Fruit fly (Drosophila melanogaster) whole organism, embryonic: ENCODE measurements around the gene CG13917.
A peak's percentile ranks its signal among the peaks of the same experiment; 100 is the strongest.

Experiments
- Adf1 ChIP-seq: fragments of 200-800 bp; sonication (Bioruptor generic); IDR thresholded peaks from 2 replicates; pipeline ENCODE4 v1.3.6; 2022; ENCODE audit warnings: missing biosample characterization, missing genetic modification characterization
- BEAF-32 ChIP-seq: fragments of 200-800 bp; sonication (Bioruptor generic); optimal IDR thresholded peaks from 3 replicates; lab custom pipeline; 2017; ENCODE audit warnings: missing biosample characterization, missing genetic modification characterization, mild to moderate bottlenecking, moderate library complexity, missing genetic modification reagents
- Blimp-1 ChIP-seq: fragments of 200-800 bp; sonication (Bioruptor generic); optimal IDR thresholded peaks from 3 replicates; lab custom pipeline; 2018; ENCODE audit warnings: missing biosample characterization, missing genetic modification characterization, mild to moderate bottlenecking, moderate library complexity, missing genetic modification reagents
- CG10209 ChIP-seq: fragments of 200-800 bp; sonication (Bioruptor generic); optimal IDR thresholded peaks from 3 replicates; lab custom pipeline; 2017; ENCODE audit warnings: missing biosample characterization, mild to moderate bottlenecking, missing genetic modification characterization, missing genetic modification reagents
- CG13624 ChIP-seq: fragments of 200-800 bp; sonication (Bioruptor generic); optimal IDR thresholded peaks from 2 replicates; lab custom pipeline; 2016; ENCODE audit warnings: missing biosample characterization, missing genetic modification characterization
- CG13894 ChIP-seq: fragments of 200-800 bp; sonication (Bioruptor generic); optimal IDR thresholded peaks from 3 replicates; lab custom pipeline; 2018; ENCODE audit warnings: missing biosample characterization, mild to moderate bottlenecking, missing genetic modification characterization, moderate library complexity
- CG14860 ChIP-seq: fragments of 200-800 bp; sonication (Bioruptor generic); IDR thresholded peaks from 3 replicates; pipeline ENCODE4 v1.3.6; 2022; ENCODE audit warnings: missing biosample characterization, missing genetic modification characterization; ENCODE audit not compliant: partially characterized antibody
- CG15073 ChIP-seq: fragments of 200-800 bp; sonication (Bioruptor generic); optimal IDR thresholded peaks from 2 replicates; lab custom pipeline; 2016; ENCODE audit warnings: missing biosample characterization, missing genetic modification characterization
- CG16779 ChIP-seq: fragments of 200-800 bp; sonication (Bioruptor generic); IDR thresholded peaks from 2 replicates; pipeline ENCODE4 v1.3.6; 2022; ENCODE audit warnings: missing biosample characterization, missing genetic modification characterization
- CG17385 ChIP-seq: fragments of 200-800 bp; sonication (Bioruptor generic); optimal IDR thresholded peaks from 3 replicates; lab custom pipeline; 2018; ENCODE audit warnings: missing biosample characterization, mild to moderate bottlenecking, missing genetic modification characterization
- CG2129 ChIP-seq: fragments of 200-800 bp; sonication (Bioruptor generic); IDR thresholded peaks from 2 replicates; pipeline ENCODE4 v1.3.6; 2022; ENCODE audit warnings: missing biosample characterization, missing genetic modification characterization; ENCODE audit not compliant: partially characterized antibody
- CG3726 ChIP-seq: fragments of 200-800 bp; sonication (Bioruptor generic); IDR thresholded peaks from 3 replicates; pipeline ENCODE4, ENCODE4 v1.3.6; 2022; ENCODE audit warnings: missing biosample characterization, missing genetic modification characterization
- CG5245 ChIP-seq: fragments of 200-800 bp; sonication (Bioruptor generic); optimal IDR thresholded peaks from 3 replicates; lab custom pipeline; 2016; ENCODE audit warnings: missing biosample characterization, missing genetic modification characterization
- CG6689 ChIP-seq: fragments of 200-800 bp; sonication (Bioruptor generic); IDR thresholded peaks from 2 replicates; pipeline ENCODE4 v1.3.6; 2022; ENCODE audit warnings: missing biosample characterization, missing genetic modification characterization
- CG7928 ChIP-seq: fragments of 200-800 bp; sonication (Bioruptor generic); optimal IDR thresholded peaks from 2 replicates; lab custom pipeline; 2017; ENCODE audit warnings: missing biosample characterization, mild to moderate bottlenecking, missing genetic modification characterization
- CG8944 ChIP-seq: fragments of 200-800 bp; sonication (Bioruptor generic); optimal IDR thresholded peaks from 3 replicates; lab custom pipeline; 2016; ENCODE audit warnings: missing biosample characterization, missing genetic modification characterization
- Doc2 ChIP-seq: fragments of 200-800 bp; sonication (Bioruptor generic); IDR thresholded peaks from 2 replicates; pipeline ENCODE4 v1.3.6; 2022; ENCODE audit warnings: missing biosample characterization, missing genetic modification characterization
- E2f1 ChIP-seq: fragments of 200-800 bp; sonication (Bioruptor generic); IDR thresholded peaks from 2 replicates; pipeline ENCODE4 v1.3.6; 2022; ENCODE audit warnings: missing biosample characterization, missing genetic modification characterization
- Hand ChIP-seq: fragments of 200-800 bp; sonication (Bioruptor generic); optimal IDR thresholded peaks from 2 replicates; lab custom pipeline; 2017; ENCODE audit warnings: mild to moderate bottlenecking, missing biosample characterization, missing genetic modification reagents, missing genetic modification characterization
- Hmx ChIP-seq: fragments of 200-800 bp; sonication (Bioruptor generic); optimal IDR thresholded peaks from 2 replicates; lab custom pipeline; 2016; ENCODE audit warnings: missing biosample characterization, missing genetic modification characterization
- Hr78 ChIP-seq, 2 experiments: fragments of 200-800 bp in 1 of 2; fragments of >200 bp in 1 of 2; sonication (Bioruptor generic) in 1 of 2; optimal IDR thresholded peaks; 2 replicates each; lab custom pipeline; 2017 to 2019; ENCODE audit warnings: missing biosample characterization in 2 of 2, missing genetic modification characterization in 2 of 2, mild to moderate bottlenecking in 1 of 2, moderate library complexity in 1 of 2
- Med ChIP-seq: fragments of 200-800 bp; sonication (Bioruptor generic); peaks from one replicate; lab custom pipeline; 2016; ENCODE audit warnings: missing biosample characterization, missing genetic modification characterization, mild to moderate bottlenecking, inconsistent platforms, moderate library complexity
- NC2β ChIP-seq: fragments of 200-800 bp; sonication (Bioruptor generic); optimal IDR thresholded peaks from 2 replicates; lab custom pipeline; 2016; ENCODE audit warnings: missing biosample characterization, missing genetic modification characterization
- NfI ChIP-seq: fragments of 200-800 bp; sonication (Bioruptor generic); optimal IDR thresholded peaks from 3 replicates; lab custom pipeline; 2018; ENCODE audit warnings: missing biosample characterization, mild to moderate bottlenecking, missing genetic modification characterization, moderate library complexity
- Optix ChIP-seq: fragments of 200-800 bp; sonication (Bioruptor generic); IDR thresholded peaks from 3 replicates; pipeline ENCODE4 v1.3.6; 2022; ENCODE audit warnings: missing biosample characterization, missing genetic modification characterization
- Pdp1 ChIP-seq, 2 experiments: fragments of 200-800 bp; sonication (Bioruptor generic); optimal IDR thresholded peaks; 3 replicates each; lab custom pipeline; 2016; ENCODE audit warnings: missing biosample characterization in 2 of 2, missing genetic modification characterization in 2 of 2, mild to moderate bottlenecking in 1 of 2, moderate library complexity in 1 of 2
- Ravus ChIP-seq: fragments of 200-800 bp; sonication (Bioruptor generic); IDR thresholded peaks from 2 replicates; pipeline ENCODE4 v1.3.6; 2022; ENCODE audit warnings: missing biosample characterization, missing genetic modification characterization
- Sox100B ChIP-seq: fragments of 200-800 bp; sonication (Bioruptor generic); optimal IDR thresholded peaks from 3 replicates; lab custom pipeline; 2018; ENCODE audit warnings: missing biosample characterization, mild to moderate bottlenecking, missing genetic modification characterization
- Trl ChIP-seq, 3 experiments: fragments of >200 bp in 2 of 3; fragments of 200-800 bp in 1 of 3; sonication (Bioruptor generic) in 1 of 3; optimal IDR thresholded peaks; 2 replicates in 1 of 3; 3 replicates in 2 of 3; lab custom pipeline; 2016 to 2017; ENCODE audit warnings: missing biosample characterization in 1 of 3, missing genetic modification characterization in 1 of 3
- ase ChIP-seq: fragments of 200-800 bp; sonication (Bioruptor generic); IDR thresholded peaks from 3 replicates; pipeline ENCODE4 v1.3.6; 2022; ENCODE audit warnings: missing biosample characterization, missing genetic modification characterization
- bbx ChIP-seq: fragments of 200-800 bp; sonication (Bioruptor generic); IDR thresholded peaks from 2 replicates; pipeline ENCODE4 v1.3.6; 2022; ENCODE audit warnings: missing biosample characterization, missing genetic modification characterization; ENCODE audit not compliant: partially characterized antibody
- bowl ChIP-seq: fragments of 200-800 bp; sonication (Bioruptor generic); IDR thresholded peaks from 2 replicates; pipeline ENCODE4 v1.3.6; 2022; ENCODE audit warnings: missing biosample characterization, missing genetic modification characterization
- br ChIP-seq: fragments of >200 bp; optimal IDR thresholded peaks from 2 replicates; lab custom pipeline; 2017
- chif ChIP-seq, 2 experiments: fragments of 200-800 bp; sonication (Bioruptor generic); optimal IDR thresholded peaks; 3 replicates each; lab custom pipeline; 2016; ENCODE audit warnings: missing biosample characterization in 2 of 2, missing genetic modification characterization in 2 of 2
- crc ChIP-seq: fragments of 200-800 bp; sonication (Bioruptor generic); optimal IDR thresholded peaks from 2 replicates; lab custom pipeline; 2016; ENCODE audit warnings: missing biosample characterization, missing genetic modification characterization
- crp ChIP-seq, 2 experiments: fragments of 200-800 bp; sonication (Bioruptor generic); optimal IDR thresholded peaks; 2 replicates in 1 of 2; 3 replicates in 1 of 2; lab custom pipeline; 2017; ENCODE audit warnings: missing biosample characterization in 2 of 2, missing genetic modification characterization in 2 of 2, mild to moderate bottlenecking in 1 of 2, moderate library complexity in 1 of 2
- dpn ChIP-seq, 2 experiments: fragments of 200-800 bp; sonication (Bioruptor generic); optimal IDR thresholded peaks; 3 replicates each; lab custom pipeline; 2016; ENCODE audit warnings: missing biosample characterization in 2 of 2, missing genetic modification characterization in 2 of 2
- dysf ChIP-seq: fragments of 200-800 bp; sonication (Bioruptor generic); IDR thresholded peaks from 3 replicates; pipeline ENCODE4 v1.3.6; 2022; ENCODE audit warnings: missing biosample characterization, missing genetic modification characterization
- fu2 ChIP-seq: fragments of 200-800 bp; sonication (Bioruptor generic); optimal IDR thresholded peaks from 2 replicates; lab custom pipeline; 2016; ENCODE audit warnings: missing biosample characterization, missing genetic modification characterization
- gro ChIP-seq: fragments of 200-800 bp; sonication (Bioruptor generic); optimal IDR thresholded peaks from 2 replicates; lab custom pipeline; 2016; ENCODE audit warnings: missing biosample characterization, missing genetic modification characterization
- jumu ChIP-seq: fragments of 200-800 bp; sonication (Bioruptor generic); optimal IDR thresholded peaks from 3 replicates; lab custom pipeline; 2016; ENCODE audit warnings: missing biosample characterization, missing genetic modification characterization
- mld ChIP-seq: fragments of 200-800 bp; sonication (Bioruptor generic); IDR thresholded peaks from 3 replicates; pipeline ENCODE4 v1.3.6; 2022; ENCODE audit warnings: missing biosample characterization, missing genetic modification characterization; ENCODE audit not compliant: partially characterized antibody
- pb ChIP-seq: fragments of 200-800 bp; sonication (Bioruptor generic); optimal IDR thresholded peaks from 3 replicates; lab custom pipeline; 2016; ENCODE audit warnings: missing biosample characterization, missing genetic modification characterization
- seq ChIP-seq: fragments of 200-800 bp; sonication (Bioruptor generic); IDR thresholded peaks from 2 replicates; pipeline ENCODE4 v1.3.6; 2022; ENCODE audit warnings: missing biosample characterization, missing genetic modification characterization
- tio ChIP-seq: fragments of 200-800 bp; sonication (Bioruptor generic); optimal IDR thresholded peaks from 2 replicates; lab custom pipeline; 2017; ENCODE audit warnings: missing biosample characterization, missing genetic modification characterization, inconsistent platforms
- unpg ChIP-seq: fragments of 200-800 bp; sonication (Bioruptor generic); optimal IDR thresholded peaks from 3 replicates; lab custom pipeline; 2018; ENCODE audit warnings: missing biosample characterization, mild to moderate bottlenecking, missing genetic modification characterization, moderate library complexity
- vnd ChIP-seq: fragments of 200-800 bp; sonication (Bioruptor generic); IDR thresholded peaks from 3 replicates; pipeline ENCODE4 v1.3.6; 2022; ENCODE audit warnings: missing biosample characterization, missing genetic modification characterization; ENCODE audit not compliant: partially characterized antibody
- wor ChIP-seq: fragments of 200-800 bp; sonication (Bioruptor generic); IDR thresholded peaks from 2 replicates; pipeline ENCODE4 v1.3.6; 2022; ENCODE audit warnings: missing biosample characterization, missing genetic modification characterization

CG13917 gene

DNA sequence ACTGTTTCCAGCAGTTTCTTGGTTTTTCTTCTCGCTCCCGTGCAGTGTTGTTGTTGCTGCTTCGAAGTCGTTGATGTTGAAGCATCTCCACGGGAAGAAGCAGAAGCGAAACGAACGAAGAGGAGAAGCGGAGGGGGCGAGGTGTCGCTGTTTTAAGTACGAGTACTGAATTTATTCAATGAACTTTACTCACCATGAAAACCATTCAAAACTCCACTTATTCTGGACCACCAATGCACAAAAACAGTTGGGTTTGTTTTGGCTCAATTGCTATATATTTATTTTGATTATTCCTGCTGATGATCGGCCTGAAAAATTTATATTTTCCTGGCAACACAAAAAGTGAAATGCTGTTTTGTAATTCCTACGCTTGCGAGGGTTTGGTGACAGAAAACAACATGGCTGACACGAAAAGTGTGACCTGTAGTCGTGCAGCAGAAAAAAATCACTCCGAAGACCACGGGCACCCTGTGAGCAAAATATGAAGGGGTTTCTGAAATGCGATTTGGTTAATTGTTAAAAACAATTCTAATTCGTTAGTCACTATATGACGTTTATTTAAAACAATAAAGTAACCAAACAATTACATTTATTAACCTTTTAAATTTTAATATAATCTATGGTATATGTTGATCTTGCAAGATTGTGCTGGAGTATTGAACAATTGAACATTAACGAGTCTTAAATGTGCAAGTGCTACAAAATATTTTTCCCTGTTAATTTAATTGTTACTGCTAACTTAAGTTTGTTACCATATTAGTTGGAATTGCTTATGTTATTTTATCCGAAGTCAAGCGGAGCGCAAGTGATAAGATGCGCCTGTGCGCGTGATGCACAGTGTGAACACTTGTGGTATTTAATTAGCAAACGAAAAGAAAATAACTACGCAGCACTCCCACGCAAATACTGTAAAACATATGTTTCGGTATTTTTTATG lies 8.0 kb upstream of the CG13917 start, which contains the start of gene CG7879 (continued):
- no peak for TF ChIP-seq Hmx (GFP tag; lab: Kevin White, UChicago)
- TF ChIP-seq CG5245 (GFP tag; lab: Kevin White, UChicago) = no peak
- no peak for TF ChIP-seq fu2 (GFP tag; lab: Kevin White, UChicago)
- TF ChIP-seq mld (GFP tag; lab: Robert Waterston, UW) = no peak
- no peak for TF ChIP-seq chif (GFP tag; optimal IDR thresholded peaks at IDR 0.05; lab: Kevin White, UChicago)
- TF ChIP-seq wor = no peak
- no peak for TF ChIP-seq Hr78 (GFP tag; optimal IDR thresholded peaks at IDR 0.05; lab: Kevin White, UChicago)
- TF ChIP-seq Adf1 = no peak
- peak; percentile 87 for TF ChIP-seq CG17385
- TF ChIP-seq Blimp-1 (GFP tag; lab: Kevin White, UChicago) = no peak
- peak; percentile 44; the same call in 1 of the 3 replicates for TF ChIP-seq dysf (GFP tag; lab: Robert Waterston, UW)
- TF ChIP-seq CG3726 (GFP tag; lab: Robert Waterston, UW) = no peak
- TF ChIP-seq CG10209 (GFP tag; lab: Kevin White, UChicago) = peak; percentile 16
- no peak for TF ChIP-seq crc (GFP tag; lab: Kevin White, UChicago)
- peak in 1 of 2 experiments; percentile 73 for TF ChIP-seq crp (GFP tag; optimal IDR thresholded peaks at IDR 0.05; lab: Kevin White, UChicago)
- no peak for TF ChIP-seq NC2β (GFP tag; lab: Kevin White, UChicago)
- TF ChIP-seq Ravus = no peak
- peak; percentile 43 for TF ChIP-seq BEAF-32 (GFP tag; lab: Kevin White, UChicago)
- no peak for TF ChIP-seq br (lab: Kevin White, UChicago)
- peak; percentile 10 for TF ChIP-seq CG13624
- TF ChIP-seq Hand (GFP tag; lab: Kevin White, UChicago) = peak; percentile 25
- peak; percentile 72 for TF ChIP-seq Med (GFP tag; lab: Kevin White, UChicago)
- no peak for TF ChIP-seq bowl (GFP tag; lab: Robert Waterston, UW)
- no peak for TF ChIP-seq CG16779 (GFP tag; lab: Robert Waterston, UW)
- peak in 1 of 2 experiments; percentile 76 for TF ChIP-seq Pdp1 (GFP tag; optimal IDR thresholded peaks at IDR 0.05; lab: Kevin White, UChicago)
- no peak for TF ChIP-seq Doc2 (GFP tag; lab: Robert Waterston, UW)
- TF ChIP-seq NfI = no peak
- no peak for TF ChIP-seq tio (GFP tag; lab: Kevin White, UChicago)
- TF ChIP-seq ase (GFP tag; lab: Robert Waterston, UW) = 0 out of 3 replicates have a peak, but pooled peaks have one; percentile 23
- TF ChIP-seq jumu (GFP tag; lab: Kevin White, UChicago) = no peak
- TF ChIP-seq CG14860 (GFP tag; lab: Robert Waterston, UW) = no peak
- no peak; the same call in 1 of the 2 replicates for TF ChIP-seq seq
- no peak for TF ChIP-seq pb
- no peak for TF ChIP-seq Sox100B (GFP tag; lab: Kevin White, UChicago)
- TF ChIP-seq E2f1 = no peak
- TF ChIP-seq CG7928 (GFP tag; lab: Kevin White, UChicago) = no peak
- no peak for TF ChIP-seq unpg (GFP tag; lab: Kevin White, UChicago)
- no peak for TF ChIP-seq CG13894 (tag; lab: Kevin White, UChicago)
- 0 out of 2 replicates have a peak, but pooled peaks have one; percentile 23 for TF ChIP-seq CG6689
- TF ChIP-seq vnd (GFP tag; lab: Robert Waterston, UW) = no peak
- peak in 1 of 2 experiments; percentile 11 for TF ChIP-seq dpn (GFP tag; optimal IDR thresholded peaks at IDR 0.05; lab: Kevin White, UChicago)
- no peak for TF ChIP-seq CG2129 (GFP tag; lab: Robert Waterston, UW)
- TF ChIP-seq CG15073 (GFP tag; lab: Kevin White, UChicago) = no peak
- TF ChIP-seq bbx (GFP tag; lab: Robert Waterston, UW) = 0 out of 2 replicates have a peak, but pooled peaks have one; percentile 51
- TF ChIP-seq gro (GFP tag; lab: Kevin White, UChicago) = no peak
- no peak for TF ChIP-seq Trl (optimal IDR thresholded peaks at IDR 0.05; lab: Kevin White, UChicago)
- TF ChIP-seq Trl (GFP tag; optimal IDR thresholded peaks at IDR 0.05; lab: Kevin White, UChicago) = no peak
- TF ChIP-seq Optix (GFP tag; lab: Robert Waterston, UW) = no peak
- TF ChIP-seq CG8944 (GFP tag; lab: Kevin White, UChicago) = peak; percentile 2
